Fruit fly (Drosophila melanogaster) whole organism, embryonic: ENCODE data around the gene haf.

Source experiments
- Antp ChIP-seq: fragments of 200-800 bp; sonication (Bioruptor generic); optimal IDR thresholded peaks from 3 replicates; lab custom pipeline; 2016; ENCODE audit warnings: missing biosample characterization, missing genetic modification characterization
- CG10209 ChIP-seq: fragments of 200-800 bp; sonication (Bioruptor generic); optimal IDR thresholded peaks from 3 replicates; lab custom pipeline; 2017; ENCODE audit warnings: missing biosample characterization, mild to moderate bottlenecking, missing genetic modification characterization, missing genetic modification reagents
- CG10321 ChIP-seq: fragments of 200-800 bp; sonication (Bioruptor generic); IDR thresholded peaks from 2 replicates; pipeline ENCODE4 v1.3.6; 2022; ENCODE audit warnings: missing biosample characterization, missing genetic modification characterization
- CG11456 ChIP-seq: fragments of 200-800 bp; sonication (Bioruptor generic); IDR thresholded peaks from 3 replicates; pipeline ENCODE4 v1.3.6; 2022; ENCODE audit warnings: missing biosample characterization, missing genetic modification characterization
- CG12071 ChIP-seq: fragments of 200-800 bp; sonication (Bioruptor generic); optimal IDR thresholded peaks from 3 replicates; lab custom pipeline; 2018; ENCODE audit warnings: missing biosample characterization, mild to moderate bottlenecking, missing genetic modification characterization
- CG14014 ChIP-seq: fragments of 200-800 bp; sonication (Bioruptor generic); IDR thresholded peaks from 2 replicates; pipeline ENCODE4 v1.3.6; 2022; ENCODE audit warnings: missing biosample characterization, missing genetic modification characterization
- CG14710 ChIP-seq: fragments of 200-800 bp; sonication (Bioruptor generic); optimal IDR thresholded peaks from 3 replicates; lab custom pipeline; 2019; ENCODE audit warnings: missing biosample characterization, mild to moderate bottlenecking, missing genetic modification characterization, moderate library complexity
- CG17568 ChIP-seq: fragments of 200-800 bp; sonication (Bioruptor generic); optimal IDR thresholded peaks from 2 replicates; lab custom pipeline; 2018; ENCODE audit warnings: missing biosample characterization, mild to moderate bottlenecking, missing genetic modification characterization, moderate library complexity
- CG34224 ChIP-seq: fragments of 200-800 bp; sonication (Bioruptor generic); IDR thresholded peaks from 3 replicates; pipeline ENCODE4 v1.3.6; 2022; ENCODE audit warnings: missing biosample characterization, missing genetic modification characterization; ENCODE audit not compliant: partially characterized antibody
- CG4282 ChIP-seq: fragments of 200-800 bp; sonication (Bioruptor generic); optimal IDR thresholded peaks from 2 replicates; lab custom pipeline; 2016; ENCODE audit warnings: missing biosample characterization, missing genetic modification characterization
- CG4360 ChIP-seq: fragments of 200-800 bp; sonication (Bioruptor generic); IDR thresholded peaks from 2 replicates; pipeline ENCODE4 v1.3.6; 2022; ENCODE audit warnings: missing biosample characterization, missing genetic modification characterization
- CG4404 ChIP-seq: fragments of 200-800 bp; sonication (Bioruptor generic); IDR thresholded peaks from 2 replicates; pipeline ENCODE4 v1.3.6; 2022; ENCODE audit warnings: missing biosample characterization, missing genetic modification characterization
- CG4424 ChIP-seq: fragments of 200-800 bp; sonication (Bioruptor generic); optimal IDR thresholded peaks from 3 replicates; lab custom pipeline; 2016; ENCODE audit warnings: missing biosample characterization, missing genetic modification characterization
- CG4707 ChIP-seq: fragments of 200-800 bp; sonication (Bioruptor generic); optimal IDR thresholded peaks from 2 replicates; lab custom pipeline; 2018; ENCODE audit warnings: missing biosample characterization, mild to moderate bottlenecking, missing genetic modification characterization, moderate library complexity
- CG4820 ChIP-seq: fragments of 200-800 bp; sonication (Bioruptor generic); optimal IDR thresholded peaks from 3 replicates; lab custom pipeline; 2016; ENCODE audit warnings: missing biosample characterization, missing genetic modification characterization
- CG5180 ChIP-seq: fragments of 200-800 bp; sonication (Bioruptor generic); optimal IDR thresholded peaks from 3 replicates; lab custom pipeline; 2017; ENCODE audit warnings: missing biosample characterization, missing genetic modification characterization, mild to moderate bottlenecking, moderate library complexity, missing genetic modification reagents
- Doc3 ChIP-seq: fragments of 200-800 bp; sonication (Bioruptor generic); IDR thresholded peaks from 3 replicates; pipeline ENCODE4 v1.3.6; 2022; ENCODE audit warnings: missing biosample characterization, missing genetic modification characterization; ENCODE audit not compliant: partially characterized antibody
- Drgx ChIP-seq: fragments of 200-800 bp; sonication (Bioruptor generic); IDR thresholded peaks from 2 replicates; pipeline ENCODE4 v1.3.6; 2022; ENCODE audit warnings: missing biosample characterization, missing genetic modification characterization
- HHEX ChIP-seq: fragments of 200-800 bp; sonication (Bioruptor generic); optimal IDR thresholded peaks from 3 replicates; lab custom pipeline; 2017; ENCODE audit warnings: missing biosample characterization, mild to moderate bottlenecking, missing genetic modification characterization, missing genetic modification reagents
- HmgZ ChIP-seq: fragments of 200-800 bp; sonication (Bioruptor generic); optimal IDR thresholded peaks from 2 replicates; lab custom pipeline; 2018; ENCODE audit warnings: missing biosample characterization, mild to moderate bottlenecking, missing genetic modification characterization
- Hmr ChIP-seq: fragments of 200-800 bp; sonication (Bioruptor generic); optimal IDR thresholded peaks from 3 replicates; lab custom pipeline; 2017; ENCODE audit warnings: mild to moderate bottlenecking, missing biosample characterization, missing genetic modification reagents, missing genetic modification characterization
- Optix ChIP-seq: fragments of 200-800 bp; sonication (Bioruptor generic); IDR thresholded peaks from 3 replicates; pipeline ENCODE4 v1.3.6; 2022; ENCODE audit warnings: missing biosample characterization, missing genetic modification characterization
- PHDP ChIP-seq: fragments of 200-800 bp; sonication (Bioruptor generic); optimal IDR thresholded peaks from 3 replicates; lab custom pipeline; 2018; ENCODE audit warnings: missing biosample characterization, mild to moderate bottlenecking, missing genetic modification characterization, moderate library complexity
- Sin3A ChIP-seq: fragments of >200 bp; optimal IDR thresholded peaks from 2 replicates; lab custom pipeline; 2018
- Tbp ChIP-seq: fragments of >200 bp; optimal IDR thresholded peaks from 2 replicates; lab custom pipeline; 2018; ENCODE audit warnings: missing biosample characterization, missing genetic modification characterization
- Xrp1 ChIP-seq: fragments of 200-800 bp; sonication (Bioruptor generic); IDR thresholded peaks from 2 replicates; pipeline ENCODE4 v1.3.6; 2022; ENCODE audit warnings: missing biosample characterization, missing genetic modification characterization
- aop ChIP-seq: fragments of 200-800 bp; sonication (Bioruptor generic); IDR thresholded peaks from 2 replicates; pipeline ENCODE4 v1.3.6; 2022; ENCODE audit warnings: missing biosample characterization, missing genetic modification characterization
- ase ChIP-seq: fragments of 200-800 bp; sonication (Bioruptor generic); IDR thresholded peaks from 3 replicates; pipeline ENCODE4 v1.3.6; 2022; ENCODE audit warnings: missing biosample characterization, missing genetic modification characterization
- ato ChIP-seq: fragments of 200-800 bp; sonication (Bioruptor generic); IDR thresholded peaks from 2 replicates; pipeline ENCODE4 v1.3.6; 2022; ENCODE audit warnings: missing biosample characterization, missing genetic modification characterization; ENCODE audit not compliant: partially characterized antibody
- az2 ChIP-seq: fragments of 200-800 bp; sonication (Bioruptor generic); optimal IDR thresholded peaks from 3 replicates; lab custom pipeline; 2016; ENCODE audit warnings: missing biosample characterization, missing genetic modification characterization
- corto ChIP-seq: fragments of 200-800 bp; sonication (Bioruptor generic); optimal IDR thresholded peaks from 2 replicates; lab custom pipeline; 2016; ENCODE audit warnings: missing biosample characterization, mild to moderate bottlenecking, missing genetic modification characterization, moderate library complexity
- croc ChIP-seq: fragments of 200-800 bp; sonication (Bioruptor generic); conservative IDR thresholded peaks from 3 replicates; pipeline ENCODE4 v1.3.6; 2022; ENCODE audit warnings: missing biosample characterization, missing genetic modification characterization
- dimm ChIP-seq: fragments of 200-800 bp; sonication (Bioruptor generic); IDR thresholded peaks from 2 replicates; pipeline ENCODE4 v1.3.6; 2022; ENCODE audit warnings: missing biosample characterization, missing genetic modification characterization
- dm ChIP-seq: fragments of 200-800 bp; sonication (Bioruptor generic); optimal IDR thresholded peaks from 3 replicates; lab custom pipeline; 2016; ENCODE audit warnings: missing biosample characterization, missing genetic modification characterization
- emc ChIP-seq: fragments of 200-800 bp; sonication (Bioruptor generic); optimal IDR thresholded peaks from 2 replicates; lab custom pipeline; 2016; ENCODE audit warnings: missing biosample characterization, missing genetic modification characterization
- jumu ChIP-seq: fragments of 200-800 bp; sonication (Bioruptor generic); optimal IDR thresholded peaks from 3 replicates; lab custom pipeline; 2016; ENCODE audit warnings: missing biosample characterization, missing genetic modification characterization
- lola ChIP-seq, 3 experiments: fragments of >200 bp in 2 of 3; fragments of 200-800 bp in 1 of 3; sonication (Bioruptor generic) in 1 of 3; optimal IDR thresholded peaks; 2 replicates each; lab custom pipeline; 2017 to 2019; ENCODE audit warnings: missing biosample characterization in 3 of 3, missing genetic modification characterization in 3 of 3, mild to moderate bottlenecking in 1 of 3, moderate library complexity in 1 of 3
- oc ChIP-seq: fragments of 200-800 bp; sonication (Bioruptor generic); optimal IDR thresholded peaks from 2 replicates; lab custom pipeline; 2018; ENCODE audit warnings: missing biosample characterization, mild to moderate bottlenecking, missing genetic modification characterization, moderate library complexity
- org-1 ChIP-seq: fragments of 200-800 bp; sonication (Bioruptor generic); optimal IDR thresholded peaks from 2 replicates; lab custom pipeline; 2017; ENCODE audit warnings: missing biosample characterization, missing genetic modification characterization
- otp ChIP-seq: fragments of 200-800 bp; sonication (Bioruptor generic); IDR thresholded peaks from 3 replicates; pipeline ENCODE4, ENCODE4 v1.3.6; 2022; ENCODE audit warnings: missing biosample characterization, missing genetic modification characterization
- pan ChIP-seq, 4 experiments: fragments of >200 bp in 3 of 4; fragments of 200-800 bp in 1 of 4; sonication (Bioruptor generic) in 1 of 4; optimal IDR thresholded peaks in 3 of 4; IDR thresholded peaks in 1 of 4; 2 replicates each; pipeline versions ENCODE4 v1.3.6 to Lab custom; 2017 to 2022; ENCODE audit warnings: missing biosample characterization in 2 of 4, missing genetic modification characterization in 2 of 4, mixed read lengths in 1 of 4
- peb ChIP-seq: fragments of 200-800 bp; sonication (Bioruptor generic); IDR thresholded peaks from 2 replicates; pipeline ENCODE4 v1.3.6; 2022; ENCODE audit warnings: missing biosample characterization, missing genetic modification characterization
- pzg ChIP-seq: fragments of 200-800 bp; sonication (Bioruptor generic); optimal IDR thresholded peaks from 3 replicates; lab custom pipeline; 2018; ENCODE audit warnings: missing biosample characterization, mild to moderate bottlenecking, missing genetic modification characterization, moderate library complexity
- ranshi ChIP-seq: fragments of 200-800 bp; sonication (Bioruptor generic); IDR thresholded peaks from 2 replicates; pipeline ENCODE4 v1.3.6; 2022; ENCODE audit warnings: missing biosample characterization, missing genetic modification characterization
- run ChIP-seq: fragments of 200-800 bp; sonication (Bioruptor generic); optimal IDR thresholded peaks from 3 replicates; lab custom pipeline; 2018; ENCODE audit warnings: missing biosample characterization, mild to moderate bottlenecking, missing genetic modification characterization
- salm ChIP-seq: fragments of 200-800 bp; sonication (Bioruptor generic); optimal IDR thresholded peaks from 2 replicates; lab custom pipeline; 2018; ENCODE audit warnings: missing biosample characterization, mild to moderate bottlenecking, missing genetic modification characterization
- slou ChIP-seq: fragments of 200-800 bp; sonication (Bioruptor generic); optimal IDR thresholded peaks from 3 replicates; lab custom pipeline; 2016; ENCODE audit warnings: missing biosample characterization, missing genetic modification characterization
- so ChIP-seq: fragments of 200-800 bp; sonication (Bioruptor generic); IDR thresholded peaks from 3 replicates; pipeline ENCODE4 v1.3.6; 2022; ENCODE audit warnings: missing biosample characterization, missing genetic modification characterization
- tup ChIP-seq: fragments of 200-800 bp; sonication (Bioruptor generic); optimal IDR thresholded peaks from 2 replicates; lab custom pipeline; 2016; ENCODE audit warnings: missing biosample characterization, mild to moderate bottlenecking, missing genetic modification characterization, moderate library complexity
- twi ChIP-seq: fragments of 200-800 bp; optimal IDR thresholded peaks from 2 replicates; lab custom pipeline; 2019; ENCODE audit warnings: missing biosample characterization, mild to moderate bottlenecking, missing genetic modification characterization, moderate library complexity
- yki ChIP-seq: fragments of >200 bp; optimal IDR thresholded peaks from 3 replicates; lab custom pipeline; 2018

The haf gene

DNA sequence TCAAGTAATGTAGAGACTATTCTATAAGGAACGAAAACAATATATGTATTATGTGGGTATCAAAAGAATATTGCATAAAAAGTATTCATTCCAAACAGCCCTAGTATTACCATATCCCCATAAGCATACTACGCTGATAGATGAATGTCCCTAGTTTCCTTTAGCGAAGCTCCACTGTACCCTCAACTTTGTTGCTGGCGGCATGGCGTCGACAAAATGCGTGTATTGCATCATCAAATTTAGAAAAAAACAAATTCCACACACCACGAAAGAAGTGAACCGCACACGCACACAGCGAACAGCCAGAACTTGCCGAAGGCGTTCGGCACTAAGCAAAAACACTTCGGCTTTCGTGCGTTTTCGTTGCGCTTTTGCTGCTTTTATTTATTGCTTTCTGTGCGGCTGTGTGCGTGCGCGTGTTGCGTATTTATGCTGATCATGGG, 77.8 kb downstream of the haf start (continued):
- TF ChIP-seq pan (optimal IDR thresholded peaks at IDR 0.05; lab: Kevin White, UChicago), result no peak
- TF ChIP-seq pan (GFP tag; optimal IDR thresholded peaks at IDR 0.05 in 1 of 2, IDR thresholded peaks at IDR 0.05 in 1 of 2), result peak in 1 of 2 experiments; percentile 99
- no peak for TF ChIP-seq Tbp (GFP tag; lab: Kevin White, UChicago)
- TF ChIP-seq Sin3A (lab: Kevin White, UChicago), result no peak
- TF ChIP-seq CG11456 (GFP tag; lab: Robert Waterston, UW), result peak; percentile 99
- TF ChIP-seq CG5180 (GFP tag; lab: Kevin White, UChicago), result peak; percentile 78
- TF ChIP-seq jumu, result peak; percentile 81
- TF ChIP-seq dimm, result peak; percentile 96
- peak; percentile 94 for TF ChIP-seq aop (GFP tag; lab: Robert Waterston, UW)
- TF ChIP-seq CG34224, result no peak
- TF ChIP-seq HHEX (GFP tag; lab: Kevin White, UChicago), result peak; percentile 90
- TF ChIP-seq Hmr (GFP tag; lab: Kevin White, UChicago), result peak; percentile 95
- TF ChIP-seq Xrp1 (GFP tag; lab: Robert Waterston, UW), result peak; percentile 92
- TF ChIP-seq yki (lab: Kevin White, UChicago), result no peak
- TF ChIP-seq Optix (GFP tag; lab: Robert Waterston, UW), result peak; percentile 94
- peak; percentile 87 for TF ChIP-seq CG10321 (GFP tag; lab: Robert Waterston, UW)
- TF ChIP-seq pzg (GFP tag; lab: Kevin White, UChicago), result peak; percentile 12
- peak; percentile 85 for TF ChIP-seq CG4404 (GFP tag; lab: Robert Waterston, UW)
- TF ChIP-seq CG17568 (GFP tag; lab: Kevin White, UChicago), result peak; percentile 91
- TF ChIP-seq ato (GFP tag; lab: Robert Waterston, UW), result no peak
- TF ChIP-seq croc (GFP tag; lab: Robert Waterston, UW), result peak; percentile 83
- TF ChIP-seq Drgx (GFP tag; lab: Robert Waterston, UW), result peak; percentile 80
- peak; percentile 96 for TF ChIP-seq emc (GFP tag; lab: Kevin White, UChicago)
- TF ChIP-seq CG4820, result peak; percentile 93
- TF ChIP-seq twi (tag; lab: Kevin White, UChicago), result peak; percentile 79
- TF ChIP-seq CG10209, result peak; percentile 94
- TF ChIP-seq so, result peak; percentile 99
- peak; percentile 88 for TF ChIP-seq peb (GFP tag; lab: Robert Waterston, UW)
- TF ChIP-seq CG14710 (tag; lab: Kevin White, UChicago), result no peak
- peak; percentile 90 for TF ChIP-seq CG12071 (GFP tag; lab: Kevin White, UChicago)
- peak; percentile 98 for TF ChIP-seq ranshi (GFP tag; lab: Robert Waterston, UW)
- TF ChIP-seq corto (GFP tag; lab: Kevin White, UChicago), result no peak
- TF ChIP-seq CG4282, result peak; percentile 79
- TF ChIP-seq az2, result peak; percentile 93
- TF ChIP-seq PHDP (tag; lab: Kevin White, UChicago), result peak; percentile 90
- peak; percentile 79 for TF ChIP-seq CG4424 (GFP tag; lab: Kevin White, UChicago)
- TF ChIP-seq run (tag; lab: Kevin White, UChicago), result peak; percentile 93
- peak; percentile 99 for TF ChIP-seq CG14014 (GFP tag; lab: Robert Waterston, UW)
- no peak for TF ChIP-seq Doc3
- TF ChIP-seq Antp, result peak; percentile 95
- peak; percentile 94 for TF ChIP-seq org-1 (GFP tag; lab: Kevin White, UChicago)
- peak; percentile 98 for TF ChIP-seq otp (GFP tag; lab: Robert Waterston, UW)
- peak; percentile 94 for TF ChIP-seq tup (GFP tag; lab: Kevin White, UChicago)
- TF ChIP-seq oc (tag; lab: Kevin White, UChicago), result peak; percentile 81
- TF ChIP-seq CG4707 (GFP tag; lab: Kevin White, UChicago), result peak; percentile 6
- TF ChIP-seq dm (GFP tag; lab: Kevin White, UChicago), result peak; percentile 91
- TF ChIP-seq CG4360, result peak; percentile 66
- no peak for TF ChIP-seq lola (GFP tag; optimal IDR thresholded peaks at IDR 0.05; lab: Kevin White, UChicago)
- TF ChIP-seq HmgZ (tag; lab: Kevin White, UChicago), result peak; percentile 98
- peak; percentile 83 for TF ChIP-seq salm (tag; lab: Kevin White, UChicago)
- TF ChIP-seq ase (GFP tag; lab: Robert Waterston, UW), result peak; percentile 98
- peak; percentile 96 for TF ChIP-seq slou (GFP tag; lab: Kevin White, UChicago)
